Worm (Caenorhabditis elegans) whole organism, early embryonic: ENCODE measurements around the gene sssh-1.

Experiments used
- ama-1 ChIP-seq: fragments of 150-350 bp; optimal IDR thresholded peaks from 2 replicates; lab custom pipeline; 2014
- ets-7 ChIP-seq: sonication (generic microtip); optimal IDR thresholded peaks from 2 replicates; lab custom pipeline; 2016; ENCODE audit warnings: missing genotype, missing genetic modification characterization, missing compliant biosample characterization
- hmg-4 ChIP-seq: fragments of 200-800 bp; sonication (Bioruptor generic); optimal IDR thresholded peaks from 2 replicates; lab custom pipeline; 2018; ENCODE audit warnings: mild to moderate bottlenecking, missing genetic modification characterization, missing compliant biosample characterization
- hnd-1 ChIP-seq: sonication (generic microtip); optimal IDR thresholded peaks from 2 replicates; lab custom pipeline; 2016; ENCODE audit warnings: missing genetic modification characterization, missing compliant biosample characterization
- pes-1 ChIP-seq: fragments of 200-800 bp; sonication (Bioruptor generic); IDR thresholded peaks from 2 replicates; pipeline ENCODE4 v1.3.6; 2022; ENCODE audit warnings: missing genetic modification reagents, missing genetic modification characterization, missing compliant biosample characterization
- tbx-11 ChIP-seq: fragments of 200-800 bp; sonication (Bioruptor generic); IDR thresholded peaks from 2 replicates; pipeline ENCODE4 v1.3.6; 2022; ENCODE audit warnings: missing genetic modification characterization, missing compliant biosample characterization
- tbx-37 ChIP-seq: fragments of 200-800 bp; sonication (Bioruptor generic); conservative IDR thresholded peaks from 2 replicates; pipeline ENCODE4 v1.3.6; 2022; ENCODE audit warnings: missing genetic modification reagents, missing genetic modification characterization, missing compliant biosample characterization
- tra-4 ChIP-seq: sonication (generic microtip); optimal IDR thresholded peaks from 2 replicates; lab custom pipeline; 2017; ENCODE audit warnings: missing genetic modification characterization, missing compliant biosample characterization

DNA sequence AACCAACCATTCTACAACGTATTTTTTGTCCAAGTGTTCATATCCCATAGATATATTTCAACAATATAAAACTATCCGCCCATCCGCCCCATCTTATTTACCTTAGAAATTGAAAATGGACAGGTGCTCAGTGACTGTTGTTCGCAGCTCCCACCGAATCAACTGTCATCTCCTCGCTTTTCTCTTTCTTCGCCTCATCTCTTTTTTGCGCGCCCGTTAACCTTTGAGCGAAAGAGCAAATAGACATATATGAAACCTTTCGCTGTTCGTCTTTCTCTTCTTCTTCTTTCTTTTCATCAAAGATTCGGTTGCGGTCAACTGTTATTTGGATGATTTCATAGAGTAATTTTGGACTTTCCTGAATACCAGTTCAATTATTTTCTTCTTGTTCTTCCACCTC is at the start of gene sssh-1:
- TF ChIP-seq ama-1 (lab: Kevin White, UChicago) (no peak), ets-7 (no peak), pes-1 (GFP tag; lab: Robert Waterston, UW) (no peak), hmg-4 (GFP tag; lab: Kevin White, UChicago) (no peak), tbx-37 (GFP tag; lab: Robert Waterston, UW) (no peak), tra-4 (no peak), tbx-11 (GFP tag; lab: Robert Waterston, UW) (no peak), hnd-1 (tag; lab: Kevin White, UChicago) (no peak)
